Worm (Caenorhabditis elegans) whole organism, L3 larva: ENCODE measurements around the gene skpt-1.

Experiments
- daf-12 ChIP-seq: fragments of 150-350 bp; optimal IDR thresholded peaks from 2 replicates; lab custom pipeline; 2014; ENCODE audit warnings: missing biosample characterization, missing genetic modification reagents, missing genetic modification characterization
- elt-2 ChIP-seq: sonication (generic microtip); optimal IDR thresholded peaks from 2 replicates; lab custom pipeline; 2016; ENCODE audit warnings: missing genetic modification reagents, mild to moderate bottlenecking, missing genetic modification characterization, missing compliant biosample characterization
- fos-1 ChIP-seq: fragments of 150-350 bp; optimal IDR thresholded peaks from 2 replicates; lab custom pipeline; 2014; ENCODE audit warnings: missing biosample characterization, missing genetic modification characterization
- nfya-1 ChIP-seq: sonication (generic microtip); optimal IDR thresholded peaks from 2 replicates; lab custom pipeline; 2017; ENCODE audit warnings: missing genetic modification characterization, mild to moderate bottlenecking, missing compliant biosample characterization, antibody characterized with exemption, moderate library complexity; ENCODE audit not compliant: insufficient read depth
- nhr-12 ChIP-seq: fragments of 150-350 bp; optimal IDR thresholded peaks from 2 replicates; lab custom pipeline; 2014; ENCODE audit warnings: missing biosample characterization, missing genetic modification characterization
- nhr-25 ChIP-seq: sonication (generic microtip); optimal IDR thresholded peaks from 2 replicates; lab custom pipeline; 2017; ENCODE audit warnings: missing biosample characterization, missing genetic modification characterization
- pqm-1 ChIP-seq: fragments of 150-350 bp; optimal IDR thresholded peaks from 2 replicates; lab custom pipeline; 2017; ENCODE audit warnings: missing biosample characterization, missing genetic modification characterization, inconsistent platforms
- sea-2 ChIP-seq: fragments of 150-350 bp; sonication (generic microtip); optimal IDR thresholded peaks from 4 replicates; lab custom pipeline; 2014; ENCODE audit warnings: missing biosample characterization, missing genetic modification reagents, missing genetic modification characterization
- snpc-4 ChIP-seq: fragments of 150-350 bp; optimal IDR thresholded peaks from 2 replicates; lab custom pipeline; 2014; ENCODE audit warnings: missing biosample characterization, missing genetic modification characterization
- ztf-11 ChIP-seq: fragments of 150-350 bp; optimal IDR thresholded peaks from 2 replicates; lab custom pipeline; 2014; ENCODE audit warnings: missing biosample characterization, missing genetic modification characterization

DNA sequence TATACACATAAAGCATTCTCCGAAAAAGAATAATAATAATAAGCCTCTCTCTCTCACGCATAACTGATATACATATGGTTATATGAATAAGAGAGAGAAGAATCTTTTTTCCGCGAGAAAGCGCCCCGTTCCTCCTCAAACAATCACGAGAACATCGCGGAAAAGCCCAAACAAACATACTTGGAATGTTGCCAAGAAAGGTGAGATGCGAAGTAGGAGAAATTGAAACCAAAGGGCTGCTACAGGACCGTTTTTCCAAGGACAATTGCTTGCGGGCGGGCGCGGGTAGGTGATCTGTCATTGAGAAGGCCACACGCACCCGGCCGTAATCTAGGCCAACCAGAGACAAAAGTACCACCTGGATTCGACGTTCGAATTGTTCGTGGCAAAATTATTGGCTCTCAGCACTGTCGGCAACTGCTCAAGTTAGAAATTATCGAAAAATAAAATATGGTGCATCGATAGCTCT is 24.5 kb downstream of the skpt-1 start, which contains the start of gene dnj-24:
- TF ChIP-seq elt-2 (tag; lab: Kevin White, UChicago): no peak
- TF ChIP-seq daf-12 (tag; lab: Kevin White, UChicago): no peak
- TF ChIP-seq ztf-11 (tag; lab: Kevin White, UChicago): no peak
- TF ChIP-seq nhr-12 (tag; lab: Kevin White, UChicago): no peak
- TF ChIP-seq nhr-25 (tag; lab: Kevin White, UChicago): peak; percentile 73
- TF ChIP-seq pqm-1 (tag; lab: Kevin White, UChicago): no peak
- no peak for TF ChIP-seq sea-2 (GFP tag; lab: Kevin White, UChicago)
- TF ChIP-seq fos-1 (tag; lab: Kevin White, UChicago): no peak
- TF ChIP-seq nfya-1 (tag; lab: Kevin White, UChicago): no peak
- no peak for TF ChIP-seq snpc-4 (tag; lab: Kevin White, UChicago)
